Fruit fly (Drosophila melanogaster) whole organism, prepupa: Measurements from ENCODE around the gene skd.

Experiments used
- Blimp-1 ChIP-seq: fragments of 200-800 bp; sonication (Bioruptor generic); optimal IDR thresholded peaks from 3 replicates; lab custom pipeline; 2017; ENCODE audit warnings: missing biosample characterization, missing genetic modification characterization, mild to moderate bottlenecking, moderate library complexity, missing genetic modification reagents
- CG10631 ChIP-seq: fragments of 200-800 bp; sonication (Bioruptor generic); optimal IDR thresholded peaks from 2 replicates; lab custom pipeline; 2016; ENCODE audit warnings: missing biosample characterization, missing genetic modification characterization
- CG11294 ChIP-seq: fragments of 200-800 bp; sonication (Bioruptor generic); IDR thresholded peaks from 2 replicates; pipeline ENCODE4 v1.3.6; 2022; ENCODE audit warnings: missing biosample characterization, missing genetic modification characterization
- CG11762 ChIP-seq: fragments of 200-800 bp; sonication (Bioruptor generic); optimal IDR thresholded peaks from 3 replicates; lab custom pipeline; 2016; ENCODE audit warnings: missing biosample characterization, missing genetic modification characterization; ENCODE audit not compliant: insufficient read depth
- CG15336 ChIP-seq: fragments of 200-800 bp; sonication (Bioruptor generic); IDR thresholded peaks from 2 replicates; pipeline ENCODE4 v1.3.6; 2022; ENCODE audit warnings: missing biosample characterization, missing genetic modification characterization
- CG16779 ChIP-seq: fragments of 200-800 bp; sonication (Bioruptor generic); optimal IDR thresholded peaks from 3 replicates; lab custom pipeline; 2017; ENCODE audit warnings: missing biosample characterization, mild to moderate bottlenecking, missing genetic modification characterization
- CG3032 ChIP-seq: fragments of 200-800 bp; optimal IDR thresholded peaks from 2 replicates; lab custom pipeline; 2019; ENCODE audit warnings: missing biosample characterization, mild to moderate bottlenecking, missing genetic modification characterization, moderate library complexity
- CG34406 ChIP-seq: fragments of 200-800 bp; sonication (Bioruptor generic); optimal IDR thresholded peaks from 3 replicates; lab custom pipeline; 2016; ENCODE audit warnings: missing biosample characterization, missing genetic modification characterization
- CG3919 ChIP-seq: fragments of 200-800 bp; sonication (Bioruptor generic); optimal IDR thresholded peaks from 3 replicates; lab custom pipeline; 2016; ENCODE audit warnings: missing biosample characterization, missing genetic modification characterization
- CG4318 ChIP-seq: fragments of 200-800 bp; sonication (Bioruptor generic); optimal IDR thresholded peaks from 3 replicates; lab custom pipeline; 2017; ENCODE audit warnings: missing biosample characterization, mild to moderate bottlenecking, missing genetic modification characterization
- CG6163 ChIP-seq: fragments of 200-800 bp; sonication (Bioruptor generic); IDR thresholded peaks from 3 replicates; pipeline ENCODE4 v1.3.6; 2022; ENCODE audit warnings: missing biosample characterization, missing genetic modification characterization
- CG6276 ChIP-seq: fragments of 200-800 bp; sonication (Bioruptor generic); optimal IDR thresholded peaks from 2 replicates; lab custom pipeline; 2017; ENCODE audit warnings: missing biosample characterization, mild to moderate bottlenecking, missing genetic modification characterization
- CG6792 ChIP-seq: fragments of 200-800 bp; sonication (Bioruptor generic); optimal IDR thresholded peaks from 3 replicates; lab custom pipeline; 2016; ENCODE audit warnings: missing biosample characterization, missing genetic modification characterization
- CG6808 ChIP-seq: fragments of 200-800 bp; sonication (Bioruptor generic); optimal IDR thresholded peaks from 3 replicates; lab custom pipeline; 2017; ENCODE audit warnings: missing biosample characterization, missing genetic modification characterization, mild to moderate bottlenecking, moderate library complexity, missing genetic modification reagents
- CG6854 ChIP-seq: fragments of 200-800 bp; sonication (Bioruptor generic); optimal IDR thresholded peaks from 2 replicates; lab custom pipeline; 2017; ENCODE audit warnings: missing biosample characterization, mild to moderate bottlenecking, missing genetic modification characterization
- CG8119 ChIP-seq: fragments of 200-800 bp; sonication (Bioruptor generic); IDR thresholded peaks from 3 replicates; pipeline ENCODE4 v1.3.6; 2022; ENCODE audit warnings: missing biosample characterization, missing genetic modification characterization
- CG8319 ChIP-seq: fragments of 200-800 bp; sonication (Bioruptor generic); optimal IDR thresholded peaks from 3 replicates; lab custom pipeline; 2016; ENCODE audit warnings: missing biosample characterization, missing genetic modification characterization
- CG8632 ChIP-seq: fragments of 200-800 bp; sonication (Bioruptor generic); optimal IDR thresholded peaks from 3 replicates; lab custom pipeline; 2016; ENCODE audit warnings: missing biosample characterization, missing genetic modification characterization
- Eip75B ChIP-seq: fragments of 200-800 bp; sonication (Bioruptor generic); optimal IDR thresholded peaks from 3 replicates; lab custom pipeline; 2016; ENCODE audit warnings: missing biosample characterization, missing genetic modification characterization
- Eip78C ChIP-seq: fragments of 200-800 bp; sonication (Bioruptor generic); peaks from one replicate; lab custom pipeline; 2016; ENCODE audit warnings: missing biosample characterization, missing genetic modification characterization
- Eip93F ChIP-seq: fragments of 200-800 bp; sonication (Bioruptor generic); optimal IDR thresholded peaks from 2 replicates; lab custom pipeline; 2016; ENCODE audit warnings: missing biosample characterization, mild to moderate bottlenecking, missing genetic modification characterization
- Ets21C ChIP-seq: fragments of 200-800 bp; sonication (Bioruptor generic); optimal IDR thresholded peaks from 3 replicates; lab custom pipeline; 2016; ENCODE audit warnings: missing biosample characterization, missing genetic modification characterization
- Ets96B ChIP-seq: fragments of 200-800 bp; optimal IDR thresholded peaks from 2 replicates; lab custom pipeline; 2019; ENCODE audit warnings: missing biosample characterization, mild to moderate bottlenecking, missing genetic modification characterization, moderate library complexity
- Gug ChIP-seq: fragments of 200-800 bp; sonication (Bioruptor generic); IDR thresholded peaks from 2 replicates; pipeline ENCODE4 v1.3.6; 2022; ENCODE audit warnings: missing biosample characterization, missing genetic modification characterization
- Hr38 ChIP-seq: sonication (Bioruptor generic); optimal IDR thresholded peaks from 2 replicates; lab custom pipeline; 2016; ENCODE audit warnings: missing biosample characterization, missing genetic modification characterization
- Hr39 ChIP-seq: fragments of 200-800 bp; sonication (Bioruptor generic); optimal IDR thresholded peaks from 2 replicates; lab custom pipeline; 2016; ENCODE audit warnings: missing biosample characterization, missing genetic modification characterization
- Lpt ChIP-seq: fragments of 200-800 bp; sonication (Bioruptor generic); optimal IDR thresholded peaks from 3 replicates; lab custom pipeline; 2016; ENCODE audit warnings: missing biosample characterization, missing genetic modification characterization
- Met ChIP-seq: fragments of 200-800 bp; sonication (Bioruptor generic); optimal IDR thresholded peaks from 3 replicates; lab custom pipeline; 2016; ENCODE audit warnings: missing biosample characterization, missing genetic modification characterization
- Sox102F ChIP-seq: fragments of 200-800 bp; sonication (Bioruptor generic); optimal IDR thresholded peaks from 2 replicates; lab custom pipeline; 2016; ENCODE audit warnings: missing biosample characterization, mild to moderate bottlenecking, missing genetic modification characterization
- achi ChIP-seq: fragments of 200-800 bp; sonication (Bioruptor generic); optimal IDR thresholded peaks from 3 replicates; lab custom pipeline; 2016; ENCODE audit warnings: missing biosample characterization, missing genetic modification characterization
- cyc ChIP-seq: fragments of 200-800 bp; sonication (Bioruptor generic); optimal IDR thresholded peaks from 3 replicates; lab custom pipeline; 2016; ENCODE audit warnings: missing biosample characterization, missing genetic modification characterization
- dac ChIP-seq: fragments of 200-800 bp; sonication (Bioruptor generic); optimal IDR thresholded peaks from 2 replicates; lab custom pipeline; 2017; ENCODE audit warnings: missing biosample characterization, mild to moderate bottlenecking, missing genetic modification characterization
- dsx ChIP-seq: fragments of 200-800 bp; optimal IDR thresholded peaks from 3 replicates; lab custom pipeline; 2019; ENCODE audit warnings: missing biosample characterization, mild to moderate bottlenecking, missing genetic modification characterization, moderate library complexity; ENCODE audit not compliant: poor library complexity, severe bottlenecking
- eg ChIP-seq: fragments of 200-800 bp; sonication (Bioruptor generic); IDR thresholded peaks from 3 replicates; pipeline ENCODE4 v1.3.6; 2022; ENCODE audit warnings: missing biosample characterization, missing genetic modification characterization
- fd59A ChIP-seq: fragments of 200-800 bp; sonication (Bioruptor generic); optimal IDR thresholded peaks from 2 replicates; lab custom pipeline; 2017; ENCODE audit warnings: missing biosample characterization, mild to moderate bottlenecking, missing genetic modification characterization, missing genetic modification reagents
- fd85E ChIP-seq: fragments of 200-800 bp; sonication (Bioruptor generic); optimal IDR thresholded peaks from 3 replicates; lab custom pipeline; 2016; ENCODE audit warnings: missing biosample characterization, missing genetic modification characterization
- fkh ChIP-seq: fragments of 200-800 bp; sonication (Bioruptor generic); optimal IDR thresholded peaks from 3 replicates; lab custom pipeline; 2017; ENCODE audit warnings: missing biosample characterization, mild to moderate bottlenecking, missing genetic modification characterization, moderate library complexity
- lz ChIP-seq: fragments of 200-800 bp; sonication (Bioruptor generic); optimal IDR thresholded peaks from 3 replicates; lab custom pipeline; 2016; ENCODE audit warnings: missing biosample characterization, missing genetic modification characterization
- net ChIP-seq: fragments of 200-800 bp; sonication (Bioruptor generic); optimal IDR thresholded peaks from 3 replicates; lab custom pipeline; 2016; ENCODE audit warnings: missing biosample characterization, missing genetic modification characterization
- pdm3 ChIP-seq: fragments of 200-800 bp; sonication (Bioruptor generic); optimal IDR thresholded peaks from 3 replicates; lab custom pipeline; 2016; ENCODE audit warnings: missing biosample characterization, missing genetic modification characterization
- salr ChIP-seq, 2 experiments: fragments of 200-800 bp; sonication (Bioruptor generic); optimal IDR thresholded peaks; 3 replicates each; lab custom pipeline; 2016 to 2018; ENCODE audit warnings: missing biosample characterization in 2 of 2, missing genetic modification characterization in 2 of 2, mild to moderate bottlenecking in 1 of 2
- spab ChIP-seq: fragments of 200-800 bp; sonication (Bioruptor generic); optimal IDR thresholded peaks from 2 replicates; lab custom pipeline; 2017; ENCODE audit warnings: missing biosample characterization, mild to moderate bottlenecking, missing genetic modification characterization, missing genetic modification reagents
- ss ChIP-seq, 2 experiments: fragments of 200-800 bp; sonication (Bioruptor generic); optimal IDR thresholded peaks; 2 replicates in 1 of 2; 3 replicates in 1 of 2; lab custom pipeline; 2017 to 2018; ENCODE audit warnings: mild to moderate bottlenecking in 2 of 2, missing biosample characterization in 2 of 2, missing genetic modification characterization in 2 of 2, moderate library complexity in 1 of 2
- svp ChIP-seq: fragments of 200-800 bp; sonication (Bioruptor generic); peaks from one replicate; lab custom pipeline; 2016; ENCODE audit warnings: missing biosample characterization, missing genetic modification characterization
- topi ChIP-seq: fragments of 200-800 bp; sonication (Bioruptor generic); optimal IDR thresholded peaks from 3 replicates; lab custom pipeline; 2016; ENCODE audit warnings: missing biosample characterization, missing genetic modification characterization
- vri ChIP-seq: fragments of 200-800 bp; sonication (Bioruptor generic); optimal IDR thresholded peaks from 3 replicates; lab custom pipeline; 2016; ENCODE audit warnings: missing biosample characterization, mild to moderate bottlenecking, missing genetic modification characterization

The skd gene

DNA sequence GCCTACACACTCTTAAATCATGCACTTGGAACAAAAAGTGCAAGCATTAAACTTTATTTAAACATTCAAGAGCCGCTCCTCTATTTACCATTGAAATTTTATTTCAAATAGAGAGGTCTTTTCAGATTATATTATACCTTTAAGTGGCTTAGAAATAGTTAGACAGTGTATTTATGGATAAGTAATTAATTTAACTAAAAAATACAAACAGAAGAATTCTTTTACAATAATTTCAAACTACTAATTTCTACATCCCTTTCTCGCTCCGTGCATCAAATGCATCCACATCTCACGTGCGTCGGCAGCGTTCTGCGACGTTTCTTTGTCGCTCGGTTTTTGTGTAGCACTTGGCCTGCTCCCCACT, 77.1 kb downstream of the skd start (continued):
- TF ChIP-seq CG8632 (GFP tag; lab: Kevin White, UChicago), result peak; percentile 97
- peak; percentile 97 for TF ChIP-seq CG6792
- peak; percentile 89 for TF ChIP-seq vri (GFP tag; lab: Kevin White, UChicago)
- peak; percentile 92 for TF ChIP-seq Ets21C (GFP tag; lab: Kevin White, UChicago)
- TF ChIP-seq salr (GFP tag; optimal IDR thresholded peaks at IDR 0.05; lab: Kevin White, UChicago), result peak; percentile 89 to 95
- TF ChIP-seq pdm3 (GFP tag; lab: Kevin White, UChicago), result peak; percentile 97
- TF ChIP-seq Hr38, result no peak
- TF ChIP-seq fkh, result no peak
- TF ChIP-seq CG3919, result peak; percentile 97
- peak; percentile 95 for TF ChIP-seq CG6808 (GFP tag; lab: Kevin White, UChicago)
- TF ChIP-seq CG15336 (GFP tag; lab: Robert Waterston, UW), result peak; percentile 91
- TF ChIP-seq dac (GFP tag; lab: Kevin White, UChicago), result peak; percentile 57
- TF ChIP-seq CG6854 (GFP tag; lab: Kevin White, UChicago), result peak; percentile 66
- TF ChIP-seq Eip93F (GFP tag; lab: Kevin White, UChicago), result peak; percentile 76
- TF ChIP-seq eg (GFP tag; lab: Robert Waterston, UW), result peak; percentile 84
- peak; percentile 96 for TF ChIP-seq lz
- TF ChIP-seq CG11294 (GFP tag; lab: Robert Waterston, UW), result peak; percentile 85
- peak; percentile 83 for TF ChIP-seq CG6276 (GFP tag; lab: Kevin White, UChicago)
- peak; percentile 96 for TF ChIP-seq spab (GFP tag; lab: Kevin White, UChicago)
- peak; percentile 90 for TF ChIP-seq CG4318 (GFP tag; lab: Kevin White, UChicago)

DNA sequence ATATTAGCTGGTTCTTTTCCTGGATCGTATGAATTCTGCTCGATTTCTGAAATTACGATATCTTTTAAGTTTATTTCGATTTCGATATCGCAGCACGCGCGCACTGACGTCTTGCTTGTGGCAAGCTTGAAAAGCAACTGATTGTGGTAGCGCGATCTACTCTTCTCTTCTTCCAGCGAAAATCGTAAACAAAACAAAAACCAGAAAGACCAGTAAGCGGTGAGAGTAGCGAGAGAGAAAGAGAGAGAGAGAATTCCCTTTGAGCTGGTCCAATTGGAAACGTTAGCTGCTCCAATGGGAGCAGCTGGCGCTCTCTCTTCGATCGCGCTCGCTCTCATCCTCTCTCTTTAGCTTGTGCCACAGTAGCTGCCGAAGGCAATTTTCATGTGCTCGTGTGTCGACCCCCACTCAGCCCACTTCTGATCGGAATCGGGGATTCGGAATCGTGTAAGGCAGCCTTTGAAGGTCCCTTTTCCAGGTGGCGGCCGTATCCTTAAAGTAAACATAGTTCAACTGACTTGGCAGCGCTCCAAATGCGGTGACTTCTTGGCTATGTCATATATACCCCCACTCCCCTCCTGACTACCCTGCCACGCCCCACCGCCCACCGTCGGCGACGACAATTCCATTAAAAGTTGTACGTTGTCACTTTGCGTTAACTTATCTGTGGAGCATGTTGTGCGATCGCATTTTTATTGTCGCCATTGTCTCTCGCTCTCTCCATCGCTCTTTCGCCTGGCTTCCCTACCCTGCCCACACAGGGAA, 77.7 kb downstream of the skd start, which contains the start of gene fng:
TSS of gene fng (minus strand) at position 142 of the 765 bp plus-strand sequence.
- peak; percentile 44; the same call in 1 of the 3 replicates for TF ChIP-seq eg (GFP tag; lab: Robert Waterston, UW)
- no peak for TF ChIP-seq CG8119 (GFP tag; lab: Robert Waterston, UW)
- TF ChIP-seq Sox102F (GFP tag; lab: Kevin White, UChicago), result peak; percentile 48
- TF ChIP-seq Eip75B (GFP tag; lab: Kevin White, UChicago), result peak; percentile 29
- TF ChIP-seq CG6792, result no peak
- peak; percentile 4 for TF ChIP-seq Met
- no peak for TF ChIP-seq Hr38
- TF ChIP-seq fkh, result no peak
- TF ChIP-seq lz, result peak; percentile 10
- TF ChIP-seq fd85E (GFP tag; lab: Kevin White, UChicago), result no peak
- TF ChIP-seq CG15336 (GFP tag; lab: Robert Waterston, UW), result peak; percentile 44; the same call in 1 of the 2 replicates
- peak; percentile 21 for TF ChIP-seq achi (GFP tag; lab: Kevin White, UChicago)
- peak; percentile 8 for TF ChIP-seq CG8632 (GFP tag; lab: Kevin White, UChicago)
- no peak for TF ChIP-seq pdm3 (GFP tag; lab: Kevin White, UChicago)
- no peak for TF ChIP-seq CG3032 (tag; lab: Kevin White, UChicago)
- no peak for TF ChIP-seq salr (GFP tag; optimal IDR thresholded peaks at IDR 0.05; lab: Kevin White, UChicago)
- TF ChIP-seq Hr39 (GFP tag; lab: Kevin White, UChicago), result no peak
- TF ChIP-seq CG34406 (GFP tag; lab: Kevin White, UChicago), result peak; percentile 19
- no peak for TF ChIP-seq vri (GFP tag; lab: Kevin White, UChicago)
- TF ChIP-seq svp, result peak; percentile 70
- no peak for TF ChIP-seq Ets21C (GFP tag; lab: Kevin White, UChicago)
- TF ChIP-seq dac (GFP tag; lab: Kevin White, UChicago), result no peak
- TF ChIP-seq CG6163 (GFP tag; lab: Robert Waterston, UW), result peak; percentile 70; the same call in 2 of the 3 replicates
- TF ChIP-seq topi (GFP tag; lab: Kevin White, UChicago), result peak; percentile 6
- no peak for TF ChIP-seq ss (GFP tag; optimal IDR thresholded peaks at IDR 0.05; lab: Kevin White, UChicago)
- TF ChIP-seq CG8319 (GFP tag; lab: Kevin White, UChicago), result no peak
- TF ChIP-seq CG10631, result no peak
- peak; percentile 13 for TF ChIP-seq dsx (GFP tag; lab: Kevin White, UChicago)
- no peak for TF ChIP-seq CG11762 (GFP tag; lab: Kevin White, UChicago)
- no peak for TF ChIP-seq CG11294 (GFP tag; lab: Robert Waterston, UW)
- TF ChIP-seq Lpt (GFP tag; lab: Kevin White, UChicago), result peak; percentile 10
- TF ChIP-seq Ets96B (tag; lab: Kevin White, UChicago), result no peak
- no peak for TF ChIP-seq Blimp-1
- no peak for TF ChIP-seq cyc (GFP tag; lab: Kevin White, UChicago)
- peak; percentile 34 for TF ChIP-seq CG6276 (GFP tag; lab: Kevin White, UChicago)
- no peak for TF ChIP-seq fd59A (GFP tag; lab: Kevin White, UChicago)
- TF ChIP-seq Eip78C (GFP tag; lab: Kevin White, UChicago), result peak; percentile 81
- TF ChIP-seq CG16779, result peak; percentile 45
- no peak for TF ChIP-seq Gug (GFP tag; lab: Robert Waterston, UW)
- no peak for TF ChIP-seq Eip93F (GFP tag; lab: Kevin White, UChicago)
- peak; percentile 5 for TF ChIP-seq net (GFP tag; lab: Kevin White, UChicago)
